Fruit fly (Drosophila melanogaster) whole organism, embryonic: ENCODE data around the gene CG33523.

Source experiments
- CG12391 ChIP-seq: fragments of 200-800 bp; sonication (Bioruptor generic); optimal IDR thresholded peaks from 3 replicates; lab custom pipeline; 2018; ENCODE audit warnings: missing biosample characterization, mild to moderate bottlenecking, missing genetic modification characterization, moderate library complexity
- CG5180 ChIP-seq: fragments of 200-800 bp; sonication (Bioruptor generic); optimal IDR thresholded peaks from 3 replicates; lab custom pipeline; 2017; ENCODE audit warnings: missing biosample characterization, missing genetic modification characterization, mild to moderate bottlenecking, moderate library complexity, missing genetic modification reagents
- CG8478 ChIP-seq: fragments of >200 bp; optimal IDR thresholded peaks from 2 replicates; lab custom pipeline; 2018
- Scr ChIP-seq: fragments of 200-800 bp; sonication (Bioruptor generic); IDR thresholded peaks from 2 replicates; pipeline ENCODE4 v1.3.6; 2022; ENCODE audit warnings: missing biosample characterization, missing genetic modification characterization; ENCODE audit not compliant: partially characterized antibody
- amos ChIP-seq: fragments of 200-800 bp; sonication (Bioruptor generic); IDR thresholded peaks from 2 replicates; pipeline ENCODE4 v1.3.6; 2022; ENCODE audit warnings: missing biosample characterization, missing genetic modification characterization; ENCODE audit not compliant: partially characterized antibody
- dati ChIP-seq: fragments of 200-800 bp; sonication (Bioruptor generic); IDR thresholded peaks from 2 replicates; pipeline ENCODE4 v1.3.6; 2022; ENCODE audit warnings: missing biosample characterization, missing genetic modification characterization
- esg ChIP-seq: fragments of 200-800 bp; sonication (Bioruptor generic); conservative IDR thresholded peaks from 2 replicates; pipeline ENCODE4 v1.3.6; 2022; ENCODE audit warnings: missing biosample characterization, missing genetic modification characterization
- gce ChIP-seq: fragments of 200-800 bp; sonication (Bioruptor generic); IDR thresholded peaks from 3 replicates; pipeline ENCODE4 v1.3.6; 2022; ENCODE audit warnings: missing biosample characterization, missing genetic modification characterization
- gsb-n ChIP-seq: fragments of 200-800 bp; sonication (Bioruptor generic); optimal IDR thresholded peaks from 3 replicates; lab custom pipeline; 2018; ENCODE audit warnings: missing biosample characterization, mild to moderate bottlenecking, missing genetic modification characterization
- mam ChIP-seq: fragments of 200-800 bp; sonication (Bioruptor generic); optimal IDR thresholded peaks from 3 replicates; lab custom pipeline; 2016; ENCODE audit warnings: missing biosample characterization, missing genetic modification characterization
- pan ChIP-seq, 4 experiments: fragments of >200 bp in 3 of 4; fragments of 200-800 bp in 1 of 4; sonication (Bioruptor generic) in 1 of 4; optimal IDR thresholded peaks in 3 of 4; IDR thresholded peaks in 1 of 4; 2 replicates each; pipeline versions ENCODE4 v1.3.6 to Lab custom; 2017 to 2022; ENCODE audit warnings: missing biosample characterization in 2 of 4, missing genetic modification characterization in 2 of 4, mixed read lengths in 1 of 4
- usp ChIP-seq: fragments of >200 bp; optimal IDR thresholded peaks from 2 replicates; lab custom pipeline; 2017; ENCODE audit warnings: missing biosample characterization, missing genetic modification characterization
- wdn ChIP-seq: fragments of 200-800 bp; sonication (Bioruptor generic); IDR thresholded peaks from 2 replicates; pipeline ENCODE4 v1.3.6; 2022; ENCODE audit warnings: missing biosample characterization, missing genetic modification characterization

DNA sequence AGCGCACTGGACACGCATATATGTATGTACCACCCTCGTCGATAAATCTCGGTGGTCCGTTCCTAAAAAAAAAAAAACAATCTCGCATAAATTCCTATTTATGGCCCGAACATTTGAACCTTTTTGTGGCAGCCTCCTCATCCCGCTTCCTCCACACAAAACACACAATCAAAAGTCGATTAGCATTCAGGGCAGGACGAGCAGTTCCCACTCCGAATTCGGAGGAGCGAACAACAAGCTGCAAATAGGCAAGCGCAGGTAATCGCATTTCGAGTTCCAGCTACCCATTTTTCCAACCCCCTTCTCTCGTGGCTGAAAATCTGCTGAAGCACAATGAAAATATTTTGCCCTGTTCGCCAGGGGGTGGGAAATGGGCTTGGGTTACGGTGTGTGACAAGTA lies 31.9 kb upstream of the CG33523 start:
- TF ChIP-seq usp (GFP tag; lab: Kevin White, UChicago): no peak
- TF ChIP-seq gce (GFP tag; lab: Robert Waterston, UW): no peak
- TF ChIP-seq amos: no peak
- TF ChIP-seq Scr: no peak
- TF ChIP-seq gsb-n: no peak
- no peak for TF ChIP-seq CG5180 (GFP tag; lab: Kevin White, UChicago)
- no peak for TF ChIP-seq mam (GFP tag; lab: Kevin White, UChicago)
- TF ChIP-seq CG12391 (tag; lab: Kevin White, UChicago): no peak
- no peak for TF ChIP-seq esg (GFP tag; lab: Robert Waterston, UW)
- TF ChIP-seq dati: no peak
- TF ChIP-seq wdn: no peak
- TF ChIP-seq CG8478 (lab: Kevin White, UChicago): no peak
- no peak for TF ChIP-seq pan (optimal IDR thresholded peaks at IDR 0.05; lab: Kevin White, UChicago)
- TF ChIP-seq pan (GFP tag; optimal IDR thresholded peaks at IDR 0.05 in 1 of 2, IDR thresholded peaks at IDR 0.05 in 1 of 2): no peak
